Worm (Caenorhabditis elegans) whole organism, L2 larva: ENCODE results near the gene fbxa-210.

ENCODE experiments used
- F13H6.1 ChIP-seq: sonication (generic microtip); optimal IDR thresholded peaks from 2 replicates; lab custom pipeline; 2016; ENCODE audit warnings: missing genetic modification characterization, missing compliant biosample characterization
- blmp-1 ChIP-seq: sonication (generic microtip); optimal IDR thresholded peaks from 2 replicates; lab custom pipeline; 2017; ENCODE audit warnings: missing genetic modification characterization, mild to moderate bottlenecking, missing compliant biosample characterization, antibody characterized with exemption, moderate library complexity; ENCODE audit not compliant: insufficient read depth
- ceh-82 ChIP-seq: fragments of 150-350 bp; optimal IDR thresholded peaks from 2 replicates; lab custom pipeline; 2014; ENCODE audit warnings: missing biosample characterization, missing genetic modification characterization
- fos-1 ChIP-seq: fragments of 150-350 bp; optimal IDR thresholded peaks from 2 replicates; lab custom pipeline; 2014; ENCODE audit warnings: missing biosample characterization, missing genetic modification characterization
- lin-11 ChIP-seq: fragments of 150-350 bp; sonication (generic microtip); optimal IDR thresholded peaks from 2 replicates; lab custom pipeline; 2014; ENCODE audit warnings: missing biosample characterization, missing genetic modification characterization, inconsistent platforms, mixed read lengths
- lin-13 ChIP-seq: fragments of 150-350 bp; optimal IDR thresholded peaks from 2 replicates; lab custom pipeline; 2014; ENCODE audit warnings: missing biosample characterization, missing genetic modification reagents, missing genetic modification characterization
- lin-39 ChIP-seq: fragments of 150-350 bp; optimal IDR thresholded peaks from 2 replicates; lab custom pipeline; 2014; ENCODE audit warnings: missing biosample characterization, missing genetic modification reagents, missing genetic modification characterization
- nhr-23 ChIP-seq: fragments of 150-350 bp; optimal IDR thresholded peaks from 2 replicates; lab custom pipeline; 2014; ENCODE audit warnings: missing biosample characterization, missing genetic modification reagents, missing genetic modification characterization
- ztf-11 ChIP-seq: sonication (generic microtip); optimal IDR thresholded peaks from 2 replicates; lab custom pipeline; 2017; ENCODE audit warnings: missing biosample characterization, missing genetic modification characterization

DNA sequence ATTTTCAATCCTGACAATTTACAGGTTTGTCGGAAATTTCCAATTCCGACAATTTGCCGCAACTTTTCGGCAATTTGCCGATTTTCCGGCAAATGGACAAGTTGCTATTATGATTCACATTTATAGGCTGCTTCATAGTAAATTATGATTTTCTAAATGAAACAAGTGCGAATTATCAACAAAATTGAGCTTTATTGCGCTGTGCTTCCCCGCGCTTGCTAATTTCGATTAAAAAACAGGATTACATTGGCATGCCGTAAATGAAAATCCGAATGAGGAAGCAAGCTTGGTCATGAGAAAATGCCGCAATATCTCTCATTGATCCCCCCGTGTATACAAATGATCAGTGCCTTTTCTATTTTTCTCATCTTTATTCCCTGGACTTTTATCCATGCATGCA lies 13.5 kb downstream of the fbxa-210 start, which contains the start of gene Y37H2A.10:
- TF ChIP-seq lin-39 (no peak), fos-1 (no peak), lin-13 (GFP tag; lab: Kevin White, UChicago) (no peak), lin-11 (no peak), ceh-82 (tag; lab: Kevin White, UChicago) (no peak), nhr-23 (no peak), ztf-11 (tag; lab: Kevin White, UChicago) (no peak), blmp-1 (tag; lab: Kevin White, UChicago) (no peak), F13H6.1 (tag; lab: Kevin White, UChicago) (no peak)
